Fruit fly (Drosophila melanogaster) whole organism, embryonic: ENCODE results near the gene fan.

Source experiments
- Awh ChIP-seq: fragments of 200-800 bp; sonication (Bioruptor generic); IDR thresholded peaks from 2 replicates; pipeline ENCODE4, ENCODE4 v1.3.6; 2022; ENCODE audit warnings: missing biosample characterization, missing genetic modification characterization
- CG10979 ChIP-seq: fragments of 200-800 bp; sonication (Bioruptor generic); optimal IDR thresholded peaks from 2 replicates; lab custom pipeline; 2018; ENCODE audit warnings: missing biosample characterization, mild to moderate bottlenecking, missing genetic modification characterization, moderate library complexity
- CG14441 ChIP-seq: fragments of 200-800 bp; sonication (Bioruptor generic); IDR thresholded peaks from 2 replicates; pipeline ENCODE4 v1.3.6; 2022; ENCODE audit warnings: missing biosample characterization, missing genetic modification characterization
- CG1647 ChIP-seq: fragments of 200-800 bp; sonication (Bioruptor generic); optimal IDR thresholded peaks from 3 replicates; lab custom pipeline; 2016; ENCODE audit warnings: missing biosample characterization, missing genetic modification characterization
- CG16813 ChIP-seq: fragments of 200-800 bp; sonication (Bioruptor generic); IDR thresholded peaks from 3 replicates; pipeline ENCODE4 v1.3.6; 2022; ENCODE audit warnings: missing biosample characterization, missing genetic modification characterization; ENCODE audit not compliant: partially characterized antibody
- CG17328 ChIP-seq: fragments of 200-800 bp; sonication (Bioruptor generic); IDR thresholded peaks from 2 replicates; pipeline ENCODE4 v1.3.6; 2022; ENCODE audit warnings: missing biosample characterization, missing genetic modification characterization
- CG17385 ChIP-seq: fragments of 200-800 bp; sonication (Bioruptor generic); optimal IDR thresholded peaks from 3 replicates; lab custom pipeline; 2018; ENCODE audit warnings: missing biosample characterization, mild to moderate bottlenecking, missing genetic modification characterization
- CG3065 ChIP-seq: fragments of 200-800 bp; sonication (Bioruptor generic); optimal IDR thresholded peaks from 2 replicates; lab custom pipeline; 2016; ENCODE audit warnings: missing biosample characterization, missing genetic modification characterization
- CG31224 ChIP-seq: fragments of 200-800 bp; sonication (Bioruptor generic); IDR thresholded peaks from 2 replicates; pipeline ENCODE4 v1.3.6; 2022; ENCODE audit warnings: missing biosample characterization, missing genetic modification characterization
- CG34224 ChIP-seq: fragments of 200-800 bp; sonication (Bioruptor generic); IDR thresholded peaks from 3 replicates; pipeline ENCODE4 v1.3.6; 2022; ENCODE audit warnings: missing biosample characterization, missing genetic modification characterization; ENCODE audit not compliant: partially characterized antibody
- CG4328 ChIP-seq: fragments of 200-800 bp; sonication (Bioruptor generic); optimal IDR thresholded peaks from 3 replicates; lab custom pipeline; 2017; ENCODE audit warnings: missing biosample characterization, missing genetic modification reagents, missing genetic modification characterization
- CG4707 ChIP-seq: fragments of 200-800 bp; sonication (Bioruptor generic); optimal IDR thresholded peaks from 2 replicates; lab custom pipeline; 2018; ENCODE audit warnings: missing biosample characterization, mild to moderate bottlenecking, missing genetic modification characterization, moderate library complexity
- CG4730 ChIP-seq: fragments of 200-800 bp; sonication (Bioruptor generic); IDR thresholded peaks from 2 replicates; pipeline ENCODE4 v1.3.6; 2022; ENCODE audit warnings: missing biosample characterization, missing genetic modification characterization
- CG6813 ChIP-seq: fragments of 200-800 bp; sonication (Bioruptor generic); optimal IDR thresholded peaks from 2 replicates; lab custom pipeline; 2017; ENCODE audit warnings: missing biosample characterization, missing genetic modification characterization, mild to moderate bottlenecking, moderate library complexity, missing genetic modification reagents
- CG7357 ChIP-seq: fragments of 200-800 bp; sonication (Bioruptor generic); IDR thresholded peaks from 3 replicates; pipeline ENCODE4 v1.3.6; 2022; ENCODE audit warnings: missing biosample characterization, missing genetic modification characterization
- CG8359 ChIP-seq: fragments of 200-800 bp; sonication (Bioruptor generic); optimal IDR thresholded peaks from 2 replicates; lab custom pipeline; 2017; ENCODE audit warnings: missing biosample characterization, mild to moderate bottlenecking, missing genetic modification characterization, borderline replicate concordance
- CG8478 ChIP-seq: fragments of >200 bp; optimal IDR thresholded peaks from 2 replicates; lab custom pipeline; 2018
- Camta ChIP-seq: fragments of 200-800 bp; sonication (Bioruptor generic); optimal IDR thresholded peaks from 2 replicates; lab custom pipeline; 2016; ENCODE audit warnings: missing biosample characterization, missing genetic modification characterization
- D19A ChIP-seq: fragments of 200-800 bp; optimal IDR thresholded peaks from 3 replicates; lab custom pipeline; 2019; ENCODE audit warnings: missing biosample characterization, mild to moderate bottlenecking, missing genetic modification characterization, moderate library complexity
- Dll ChIP-seq: fragments of 200-800 bp; sonication (Bioruptor generic); IDR thresholded peaks from 4 replicates; pipeline ENCODE4 v1.3.6; 2022; ENCODE audit warnings: missing biosample characterization, missing genetic modification characterization; ENCODE audit not compliant: partially characterized antibody
- Hey ChIP-seq: fragments of 200-800 bp; sonication (Bioruptor generic); optimal IDR thresholded peaks from 3 replicates; lab custom pipeline; 2018; ENCODE audit warnings: missing biosample characterization, mild to moderate bottlenecking, missing genetic modification characterization
- HmgZ ChIP-seq: fragments of 200-800 bp; sonication (Bioruptor generic); optimal IDR thresholded peaks from 2 replicates; lab custom pipeline; 2018; ENCODE audit warnings: missing biosample characterization, mild to moderate bottlenecking, missing genetic modification characterization
- Lim3 ChIP-seq: fragments of 200-800 bp; sonication (Bioruptor generic); IDR thresholded peaks from 2 replicates; pipeline ENCODE4 v1.3.6; 2022; ENCODE audit warnings: missing biosample characterization, missing genetic modification characterization
- NFAT ChIP-seq: fragments of 200-800 bp; sonication (Bioruptor generic); IDR thresholded peaks from 2 replicates; pipeline ENCODE4 v1.3.6; 2022; ENCODE audit warnings: missing biosample characterization, missing genetic modification characterization
- Nf-YA ChIP-seq: fragments of 200-800 bp; sonication (Bioruptor generic); IDR thresholded peaks from 2 replicates; pipeline ENCODE4 v1.3.6; 2022; ENCODE audit warnings: missing biosample characterization, missing genetic modification characterization
- Poxn ChIP-seq: fragments of 200-800 bp; sonication (Bioruptor generic); IDR thresholded peaks from 2 replicates; pipeline ENCODE4 v1.3.6; 2022; ENCODE audit warnings: missing biosample characterization, missing genetic modification characterization
- Scr ChIP-seq: fragments of 200-800 bp; sonication (Bioruptor generic); IDR thresholded peaks from 2 replicates; pipeline ENCODE4 v1.3.6; 2022; ENCODE audit warnings: missing biosample characterization, missing genetic modification characterization; ENCODE audit not compliant: partially characterized antibody
- Six4 ChIP-seq: fragments of 200-800 bp; sonication (Bioruptor generic); optimal IDR thresholded peaks from 2 replicates; lab custom pipeline; 2016; ENCODE audit warnings: missing biosample characterization, missing genetic modification characterization
- Sry-β ChIP-seq: fragments of 200-800 bp; sonication (Bioruptor generic); optimal IDR thresholded peaks from 2 replicates; lab custom pipeline; 2018; ENCODE audit warnings: missing biosample characterization, mild to moderate bottlenecking, missing genetic modification characterization, moderate library complexity
- Taf1 ChIP-seq: fragments of 200-800 bp; sonication (Bioruptor generic); IDR thresholded peaks from 2 replicates; pipeline ENCODE4 v1.3.6; 2022; ENCODE audit warnings: missing biosample characterization, missing genetic modification characterization
- Tbp ChIP-seq: fragments of >200 bp; optimal IDR thresholded peaks from 2 replicates; lab custom pipeline; 2018; ENCODE audit warnings: missing biosample characterization, missing genetic modification characterization
- abd-A ChIP-seq: fragments of 200-800 bp; sonication (Bioruptor generic); optimal IDR thresholded peaks from 3 replicates; lab custom pipeline; 2019; ENCODE audit warnings: missing biosample characterization, mild to moderate bottlenecking, missing genetic modification characterization, moderate library complexity
- ac ChIP-seq: fragments of 200-800 bp; sonication (Bioruptor generic); optimal IDR thresholded peaks from 3 replicates; lab custom pipeline; 2017; ENCODE audit warnings: missing biosample characterization, mild to moderate bottlenecking, missing genetic modification characterization
- crc ChIP-seq: fragments of 200-800 bp; sonication (Bioruptor generic); optimal IDR thresholded peaks from 2 replicates; lab custom pipeline; 2016; ENCODE audit warnings: missing biosample characterization, missing genetic modification characterization
- gcm2 ChIP-seq: fragments of 200-800 bp; sonication (Bioruptor generic); optimal IDR thresholded peaks from 2 replicates; lab custom pipeline; 2016; ENCODE audit warnings: missing biosample characterization, missing genetic modification characterization
- gem ChIP-seq: fragments of 200-800 bp; sonication (Bioruptor generic); optimal IDR thresholded peaks from 2 replicates; lab custom pipeline; 2019; ENCODE audit warnings: missing biosample characterization, mild to moderate bottlenecking, missing genetic modification characterization, moderate library complexity
- inv ChIP-seq: fragments of 200-800 bp; sonication (Bioruptor generic); IDR thresholded peaks from 2 replicates; pipeline ENCODE4 v1.3.6; 2022; ENCODE audit warnings: missing biosample characterization, missing genetic modification characterization; ENCODE audit not compliant: partially characterized antibody
- jigr1 ChIP-seq: fragments of 200-800 bp; sonication (Bioruptor generic); IDR thresholded peaks from 3 replicates; pipeline ENCODE4 v1.3.6; 2022; ENCODE audit warnings: missing biosample characterization, missing genetic modification characterization
- nerfin-2 ChIP-seq: fragments of 200-800 bp; sonication (Bioruptor generic); IDR thresholded peaks from 2 replicates; pipeline ENCODE4 v1.3.6; 2022; ENCODE audit warnings: missing biosample characterization, missing genetic modification characterization; ENCODE audit not compliant: partially characterized antibody
- pb ChIP-seq: fragments of 200-800 bp; sonication (Bioruptor generic); optimal IDR thresholded peaks from 3 replicates; lab custom pipeline; 2016; ENCODE audit warnings: missing biosample characterization, missing genetic modification characterization
- ranshi ChIP-seq: fragments of 200-800 bp; sonication (Bioruptor generic); IDR thresholded peaks from 2 replicates; pipeline ENCODE4 v1.3.6; 2022; ENCODE audit warnings: missing biosample characterization, missing genetic modification characterization
- schlank ChIP-seq: fragments of 200-800 bp; sonication (Bioruptor generic); optimal IDR thresholded peaks from 2 replicates; lab custom pipeline; 2018; ENCODE audit warnings: missing biosample characterization, mild to moderate bottlenecking, missing genetic modification characterization
- sob ChIP-seq: fragments of 200-800 bp; sonication (Bioruptor generic); IDR thresholded peaks from 2 replicates; pipeline ENCODE4 v1.3.6; 2022; ENCODE audit warnings: missing biosample characterization, missing genetic modification characterization
- ssp ChIP-seq: fragments of 200-800 bp; sonication (Bioruptor generic); IDR thresholded peaks from 2 replicates; pipeline ENCODE4 v1.3.6; 2022; ENCODE audit warnings: missing biosample characterization, missing genetic modification characterization
- tio ChIP-seq: fragments of 200-800 bp; sonication (Bioruptor generic); optimal IDR thresholded peaks from 2 replicates; lab custom pipeline; 2017; ENCODE audit warnings: missing biosample characterization, missing genetic modification characterization, inconsistent platforms
- trh ChIP-seq: fragments of 200-800 bp; sonication (Bioruptor generic); optimal IDR thresholded peaks from 2 replicates; lab custom pipeline; 2016; ENCODE audit warnings: missing biosample characterization, missing genetic modification characterization
- unpg ChIP-seq: fragments of 200-800 bp; sonication (Bioruptor generic); optimal IDR thresholded peaks from 3 replicates; lab custom pipeline; 2018; ENCODE audit warnings: missing biosample characterization, mild to moderate bottlenecking, missing genetic modification characterization, moderate library complexity
- usp ChIP-seq: fragments of >200 bp; optimal IDR thresholded peaks from 2 replicates; lab custom pipeline; 2017; ENCODE audit warnings: missing biosample characterization, missing genetic modification characterization
- yki ChIP-seq: fragments of >200 bp; optimal IDR thresholded peaks from 3 replicates; lab custom pipeline; 2018
- zen2 ChIP-seq: fragments of 200-800 bp; sonication (Bioruptor generic); IDR thresholded peaks from 3 replicates; pipeline ENCODE4 v1.3.6; 2022; ENCODE audit warnings: missing biosample characterization, missing genetic modification characterization; ENCODE audit not compliant: partially characterized antibody
- zfh1 ChIP-seq: fragments of 200-800 bp; sonication (Bioruptor generic); IDR thresholded peaks from 3 replicates; pipeline ENCODE4 v1.3.6; 2022; ENCODE audit warnings: missing biosample characterization, missing genetic modification characterization

fan gene

dm6 chr3L:8096106-8096558 lies 12.8 kb upstream of the fan start (continued):
- TF ChIP-seq D19A (peak; percentile 87), CG6813 (GFP tag; lab: Kevin White, UChicago) (peak; percentile 86), Tbp (GFP tag; lab: Kevin White, UChicago) (no peak), zen2 (no peak), CG10979 (tag; lab: Kevin White, UChicago) (peak; percentile 75), usp (no peak), Awh (GFP tag; lab: Robert Waterston, UW) (peak; percentile 79), CG17385 (GFP tag; lab: Kevin White, UChicago) (peak; percentile 93), CG8478 (lab: Kevin White, UChicago) (no peak), zfh1 (peak; percentile 80; the same call in 2 of the 3 replicates), CG31224 (peak; percentile 94), Nf-YA (GFP tag; lab: Robert Waterston, UW) (peak; percentile 86), CG14441 (GFP tag; lab: Robert Waterston, UW) (peak; percentile 94), trh (GFP tag; lab: Kevin White, UChicago) (peak; percentile 71), Hey (peak; percentile 67), CG7357 (GFP tag; lab: Robert Waterston, UW) (peak; percentile 90), pb (GFP tag; lab: Kevin White, UChicago) (peak; percentile 60), Six4 (GFP tag; lab: Kevin White, UChicago) (peak; percentile 85), unpg (peak; percentile 94), Scr (no peak), HmgZ (tag; lab: Kevin White, UChicago) (peak; percentile 97), Lim3 (GFP tag; lab: Robert Waterston, UW) (peak; percentile 71), yki (no peak), CG16813 (GFP tag; lab: Robert Waterston, UW) (no peak), ac (GFP tag; lab: Kevin White, UChicago) (no peak), Camta (GFP tag; lab: Kevin White, UChicago) (peak; percentile 65), gcm2 (GFP tag; lab: Kevin White, UChicago) (peak; percentile 69), CG4328 (GFP tag; lab: Kevin White, UChicago) (peak; percentile 95), CG17328 (GFP tag; lab: Robert Waterston, UW) (peak; percentile 84), Poxn (GFP tag; lab: Robert Waterston, UW) (peak; percentile 96), schlank (tag; lab: Kevin White, UChicago) (peak; percentile 90), sob (GFP tag; lab: Robert Waterston, UW) (peak; percentile 97), CG3065 (peak; percentile 82), CG4730 (peak; percentile 90), Taf1 (GFP tag; lab: Robert Waterston, UW) (peak; percentile 88), ssp (peak; percentile 84), abd-A (tag; lab: Kevin White, UChicago) (peak; percentile 56), CG8359 (peak; percentile 63), ranshi (peak; percentile 93), gem (peak; percentile 98), nerfin-2 (no peak), NFAT (GFP tag; lab: Robert Waterston, UW) (peak; percentile 92), Sry-β (no peak), CG34224 (no peak), CG4707 (GFP tag; lab: Kevin White, UChicago) (peak; percentile 31), inv (GFP tag; lab: Robert Waterston, UW) (no peak), jigr1 (GFP tag; lab: Robert Waterston, UW) (peak; percentile 79; the same call in 2 of the 3 replicates), crc (peak; percentile 62), tio (GFP tag; lab: Kevin White, UChicago) (peak; percentile 95), Dll (GFP tag; lab: Robert Waterston, UW) (no peak), CG1647 (peak; percentile 81)
